Fruit fly (Drosophila melanogaster): ENCODE results near the gene Prp6.

- TF ChIP-seq knrl (GFP tag; IDR thresholded peaks at IDR 0.05; ENCODE audit: partially characterized antibody) (no peak), CG7372 (GFP tag; IDR thresholded peaks at IDR 0.05) (no peak), Gug (GFP tag; IDR thresholded peaks at IDR 0.05) (no peak), onecut (GFP tag; IDR thresholded peaks at IDR 0.05) (no peak), CG17186 (GFP tag; optimal IDR thresholded peaks at IDR 0.05) (no peak), stc (GFP tag; IDR thresholded peaks at IDR 0.05) (no peak), HLHmδ (GFP tag; optimal IDR thresholded peaks at IDR 0.05) (no peak), CG11695 (GFP tag; IDR thresholded peaks at IDR 0.05) (no peak), CG1602 (GFP tag; optimal IDR thresholded peaks at IDR 0.05) (no peak), exex (tag; optimal IDR thresholded peaks at IDR 0.05) (no peak), nmo (GFP tag; optimal IDR thresholded peaks at IDR 0.05) (no peak)
These were observed 7.6 kb upstream of the Prp6 start for dm6 chr3L:18897459-18898085.

Data from whole organism, embryonic.